Worm (Caenorhabditis elegans) whole organism, L4/young adult: Measurements from ENCODE around the gene F13C5.3.

Source experiments
- W03F9.2 ChIP-seq: fragments of 150-350 bp; optimal IDR thresholded peaks from 2 replicates; lab custom pipeline; 2014; ENCODE audit warnings: missing biosample characterization, missing genetic modification characterization
- dao-5 ChIP-seq: sonication (generic microtip); optimal IDR thresholded peaks from 2 replicates; lab custom pipeline; 2016; ENCODE audit warnings: missing genotype, missing genetic modification characterization, moderate library complexity, missing compliant biosample characterization
- him-1 ChIP-seq: sonication (generic microtip); optimal IDR thresholded peaks from 2 replicates; lab custom pipeline; 2016; ENCODE audit warnings: missing genotype, missing genetic modification reagents, missing genetic modification characterization, missing compliant biosample characterization

ce11 chrX:636893-637292 is 37.5 kb upstream of the F13C5.3 start, which contains the start of gene pha-2:
- TF ChIP-seq dao-5, result no peak
- TF ChIP-seq W03F9.2 (tag; lab: Kevin White, UChicago), result no peak
- TF ChIP-seq him-1 (tag; lab: Kevin White, UChicago), result no peak
